Fruit fly (Drosophila melanogaster) whole organism, embryonic: ENCODE data around the gene Ppcs.

Experiments used
- Antp ChIP-seq: fragments of 200-800 bp; sonication (Bioruptor generic); optimal IDR thresholded peaks from 3 replicates; lab custom pipeline; 2016; ENCODE audit warnings: missing biosample characterization, missing genetic modification characterization
- B-H1 ChIP-seq: fragments of 200-800 bp; sonication (Bioruptor generic); IDR thresholded peaks from 3 replicates; pipeline ENCODE4 v1.3.6; 2022; ENCODE audit warnings: missing biosample characterization, missing genetic modification characterization
- CG10147 ChIP-seq: fragments of 200-800 bp; sonication (Bioruptor generic); optimal IDR thresholded peaks from 2 replicates; lab custom pipeline; 2019; ENCODE audit warnings: missing biosample characterization, mild to moderate bottlenecking, missing genetic modification characterization, moderate library complexity
- CG10209 ChIP-seq: fragments of 200-800 bp; sonication (Bioruptor generic); optimal IDR thresholded peaks from 3 replicates; lab custom pipeline; 2017; ENCODE audit warnings: missing biosample characterization, mild to moderate bottlenecking, missing genetic modification characterization, missing genetic modification reagents
- CG10366 ChIP-seq: fragments of 200-800 bp; sonication (Bioruptor generic); IDR thresholded peaks from 2 replicates; pipeline ENCODE4 v1.3.6; 2022; ENCODE audit warnings: missing biosample characterization, missing genetic modification characterization
- CG12391 ChIP-seq: fragments of 200-800 bp; sonication (Bioruptor generic); optimal IDR thresholded peaks from 3 replicates; lab custom pipeline; 2018; ENCODE audit warnings: missing biosample characterization, mild to moderate bottlenecking, missing genetic modification characterization, moderate library complexity
- CG13123 ChIP-seq: fragments of 200-800 bp; sonication (Bioruptor generic); optimal IDR thresholded peaks from 2 replicates; lab custom pipeline; 2016; ENCODE audit warnings: missing biosample characterization, missing genetic modification characterization
- CG14050 ChIP-seq: fragments of 200-800 bp; sonication (Bioruptor generic); IDR thresholded peaks from 3 replicates; pipeline ENCODE4 v1.3.6; 2022; ENCODE audit warnings: missing biosample characterization, missing genetic modification characterization
- CG14441 ChIP-seq: fragments of 200-800 bp; sonication (Bioruptor generic); IDR thresholded peaks from 2 replicates; pipeline ENCODE4 v1.3.6; 2022; ENCODE audit warnings: missing biosample characterization, missing genetic modification characterization
- CG14710 ChIP-seq: fragments of 200-800 bp; sonication (Bioruptor generic); optimal IDR thresholded peaks from 3 replicates; lab custom pipeline; 2019; ENCODE audit warnings: missing biosample characterization, mild to moderate bottlenecking, missing genetic modification characterization, moderate library complexity
- CG1603 ChIP-seq: fragments of 200-800 bp; sonication (Bioruptor generic); optimal IDR thresholded peaks from 2 replicates; lab custom pipeline; 2019; ENCODE audit warnings: missing biosample characterization, mild to moderate bottlenecking, missing genetic modification characterization, moderate library complexity
- CG17328 ChIP-seq: fragments of 200-800 bp; sonication (Bioruptor generic); IDR thresholded peaks from 2 replicates; pipeline ENCODE4 v1.3.6; 2022; ENCODE audit warnings: missing biosample characterization, missing genetic modification characterization
- CG30431 ChIP-seq: fragments of 200-800 bp; sonication (Bioruptor generic); optimal IDR thresholded peaks from 2 replicates; lab custom pipeline; 2017; ENCODE audit warnings: missing biosample characterization, missing genetic modification characterization
- CG3163 ChIP-seq: fragments of 200-800 bp; sonication (Bioruptor generic); optimal IDR thresholded peaks from 3 replicates; lab custom pipeline; 2016; ENCODE audit warnings: missing biosample characterization, missing genetic modification characterization
- CG34224 ChIP-seq: fragments of 200-800 bp; sonication (Bioruptor generic); IDR thresholded peaks from 3 replicates; pipeline ENCODE4 v1.3.6; 2022; ENCODE audit warnings: missing biosample characterization, missing genetic modification characterization; ENCODE audit not compliant: partially characterized antibody
- CG4820 ChIP-seq: fragments of 200-800 bp; sonication (Bioruptor generic); optimal IDR thresholded peaks from 3 replicates; lab custom pipeline; 2016; ENCODE audit warnings: missing biosample characterization, missing genetic modification characterization
- CG5245 ChIP-seq: fragments of 200-800 bp; sonication (Bioruptor generic); optimal IDR thresholded peaks from 3 replicates; lab custom pipeline; 2016; ENCODE audit warnings: missing biosample characterization, missing genetic modification characterization
- CG7839 ChIP-seq: fragments of 200-800 bp; sonication (Bioruptor generic); optimal IDR thresholded peaks from 3 replicates; lab custom pipeline; 2018; ENCODE audit warnings: missing biosample characterization, mild to moderate bottlenecking, missing genetic modification characterization, moderate library complexity
- CG8478 ChIP-seq: fragments of >200 bp; optimal IDR thresholded peaks from 2 replicates; lab custom pipeline; 2018
- CG9609 ChIP-seq: fragments of 200-800 bp; sonication (Bioruptor generic); optimal IDR thresholded peaks from 3 replicates; lab custom pipeline; 2016; ENCODE audit warnings: missing biosample characterization, missing genetic modification characterization
- CG9797 ChIP-seq: fragments of 200-800 bp; sonication (Bioruptor generic); optimal IDR thresholded peaks from 3 replicates; lab custom pipeline; 2018; ENCODE audit warnings: missing biosample characterization, mild to moderate bottlenecking, missing genetic modification characterization
- CoRest ChIP-seq: fragments of 200-800 bp; sonication (Bioruptor generic); optimal IDR thresholded peaks from 3 replicates; lab custom pipeline; 2018; ENCODE audit warnings: missing biosample characterization, mild to moderate bottlenecking, missing genetic modification characterization, moderate library complexity
- D ChIP-seq, 2 experiments: fragments of 200-800 bp in 1 of 2; fragments of >200 bp in 1 of 2; sonication (Bioruptor generic) in 1 of 2; optimal IDR thresholded peaks; 2 replicates in 1 of 2; 3 replicates in 1 of 2; lab custom pipeline; 2017; ENCODE audit warnings: mild to moderate bottlenecking in 1 of 2, missing biosample characterization in 1 of 2, missing genetic modification characterization in 1 of 2, missing genetic modification reagents in 1 of 2
- E2f1 ChIP-seq: fragments of 200-800 bp; sonication (Bioruptor generic); IDR thresholded peaks from 2 replicates; pipeline ENCODE4 v1.3.6; 2022; ENCODE audit warnings: missing biosample characterization, missing genetic modification characterization
- Hr51 ChIP-seq, 2 experiments: fragments of 200-800 bp; sonication (Bioruptor generic); optimal IDR thresholded peaks; 2 replicates in 1 of 2; 3 replicates in 1 of 2; lab custom pipeline; 2016 to 2018; ENCODE audit warnings: missing biosample characterization in 2 of 2, missing genetic modification characterization in 2 of 2, mild to moderate bottlenecking in 1 of 2, moderate library complexity in 1 of 2
- Jarid2 ChIP-seq: fragments of 200-800 bp; sonication (Bioruptor generic); optimal IDR thresholded peaks from 3 replicates; lab custom pipeline; 2017; ENCODE audit warnings: mild to moderate bottlenecking, missing biosample characterization, missing genetic modification reagents, missing genetic modification characterization
- Neu2 ChIP-seq: fragments of 200-800 bp; sonication (Bioruptor generic); optimal IDR thresholded peaks from 3 replicates; lab custom pipeline; 2016; ENCODE audit warnings: missing biosample characterization, missing genetic modification characterization, borderline replicate concordance
- Spps ChIP-seq: fragments of 200-800 bp; sonication (Bioruptor generic); optimal IDR thresholded peaks from 2 replicates; lab custom pipeline; 2018; ENCODE audit warnings: missing biosample characterization, mild to moderate bottlenecking, missing genetic modification characterization
- Vsx1 ChIP-seq: fragments of 200-800 bp; sonication (Bioruptor generic); optimal IDR thresholded peaks from 2 replicates; lab custom pipeline; 2017; ENCODE audit warnings: missing biosample characterization, mild to moderate bottlenecking, missing genetic modification characterization, missing genetic modification reagents
- Xrp1 ChIP-seq: fragments of 200-800 bp; sonication (Bioruptor generic); IDR thresholded peaks from 2 replicates; pipeline ENCODE4 v1.3.6; 2022; ENCODE audit warnings: missing biosample characterization, missing genetic modification characterization
- ash1 ChIP-seq: fragments of 200-800 bp; sonication (Bioruptor generic); optimal IDR thresholded peaks from 2 replicates; lab custom pipeline; 2018; ENCODE audit warnings: missing biosample characterization, mild to moderate bottlenecking, missing genetic modification characterization
- chinmo ChIP-seq: fragments of 200-800 bp; sonication (Bioruptor generic); IDR thresholded peaks from 4 replicates; pipeline ENCODE4 v1.3.6; 2022; ENCODE audit warnings: missing biosample characterization, missing genetic modification characterization; ENCODE audit not compliant: partially characterized antibody
- disco-r ChIP-seq: fragments of 200-800 bp; sonication (Bioruptor generic); optimal IDR thresholded peaks from 2 replicates; lab custom pipeline; 2016; ENCODE audit warnings: missing biosample characterization, missing genetic modification characterization
- fd64A ChIP-seq: fragments of 200-800 bp; sonication (Bioruptor generic); optimal IDR thresholded peaks from 3 replicates; lab custom pipeline; 2018; ENCODE audit warnings: missing biosample characterization, mild to moderate bottlenecking, missing genetic modification characterization
- fd96Cb ChIP-seq: fragments of 200-800 bp; sonication (Bioruptor generic); optimal IDR thresholded peaks from 2 replicates; lab custom pipeline; 2018; ENCODE audit warnings: missing biosample characterization, mild to moderate bottlenecking, missing genetic modification characterization, moderate library complexity
- hkb ChIP-seq, 2 experiments: fragments of 200-800 bp in 1 of 2; fragments of >200 bp in 1 of 2; sonication (Bioruptor generic) in 1 of 2; IDR thresholded peaks in 1 of 2; optimal IDR thresholded peaks in 1 of 2; 2 replicates each; pipeline versions ENCODE4 v1.3.6 to Lab custom; 2017 to 2022; ENCODE audit warnings: missing biosample characterization in 1 of 2, missing genetic modification characterization in 1 of 2
- ind ChIP-seq: fragments of 200-800 bp; sonication (Bioruptor generic); optimal IDR thresholded peaks from 3 replicates; lab custom pipeline; 2016; ENCODE audit warnings: missing biosample characterization, missing genetic modification characterization
- kni ChIP-seq: fragments of 200-800 bp; sonication (Bioruptor generic); optimal IDR thresholded peaks from 3 replicates; lab custom pipeline; 2017; ENCODE audit warnings: mild to moderate bottlenecking, missing biosample characterization, missing genetic modification reagents, missing genetic modification characterization
- lov ChIP-seq, 2 experiments: fragments of 200-800 bp in 1 of 2; fragments of >200 bp in 1 of 2; sonication (Bioruptor generic) in 1 of 2; IDR thresholded peaks in 1 of 2; optimal IDR thresholded peaks in 1 of 2; 2 replicates in 1 of 2; 3 replicates in 1 of 2; pipeline versions ENCODE4 v1.3.6 to Lab custom; 2017 to 2022; ENCODE audit warnings: missing biosample characterization in 1 of 2, missing genetic modification characterization in 1 of 2
- mam ChIP-seq: fragments of 200-800 bp; sonication (Bioruptor generic); optimal IDR thresholded peaks from 3 replicates; lab custom pipeline; 2016; ENCODE audit warnings: missing biosample characterization, missing genetic modification characterization
- nau ChIP-seq: fragments of 200-800 bp; sonication (Bioruptor generic); optimal IDR thresholded peaks from 3 replicates; lab custom pipeline; 2017; ENCODE audit warnings: missing biosample characterization, mild to moderate bottlenecking, missing genetic modification characterization, missing genetic modification reagents
- pros ChIP-seq: fragments of 200-800 bp; sonication (Bioruptor generic); optimal IDR thresholded peaks from 3 replicates; lab custom pipeline; 2019; ENCODE audit warnings: missing biosample characterization, mild to moderate bottlenecking, missing genetic modification characterization, moderate library complexity
- schlank ChIP-seq: fragments of 200-800 bp; sonication (Bioruptor generic); optimal IDR thresholded peaks from 2 replicates; lab custom pipeline; 2018; ENCODE audit warnings: missing biosample characterization, mild to moderate bottlenecking, missing genetic modification characterization
- tap ChIP-seq: fragments of 200-800 bp; optimal IDR thresholded peaks from 3 replicates; lab custom pipeline; 2019; ENCODE audit warnings: missing biosample characterization, mild to moderate bottlenecking, missing genetic modification characterization, moderate library complexity
- tna ChIP-seq: fragments of 200-800 bp; sonication (Bioruptor generic); IDR thresholded peaks from 2 replicates; pipeline ENCODE4 v1.3.6; 2022; ENCODE audit warnings: missing biosample characterization, missing genetic modification characterization; ENCODE audit not compliant: partially characterized antibody
- tup ChIP-seq: fragments of 200-800 bp; sonication (Bioruptor generic); optimal IDR thresholded peaks from 2 replicates; lab custom pipeline; 2016; ENCODE audit warnings: missing biosample characterization, mild to moderate bottlenecking, missing genetic modification characterization, moderate library complexity

The Ppcs gene

dm6 chr3R:19096299-19097048 lies 51.2 kb downstream of the Ppcs start, which contains the start of gene CG6040 (continued):
- TF ChIP-seq CG3163 (GFP tag; lab: Kevin White, UChicago) (peak; percentile 47), schlank (tag; lab: Kevin White, UChicago) (no peak), CG7839 (tag; lab: Kevin White, UChicago) (peak; percentile 15), fd96Cb (tag; lab: Kevin White, UChicago) (no peak), E2f1 (peak; percentile 45), Antp (GFP tag; lab: Kevin White, UChicago) (peak; percentile 52), B-H1 (GFP tag; lab: Robert Waterston, UW) (no peak), lov (optimal IDR thresholded peaks at IDR 0.05; lab: Kevin White, UChicago) (no peak), lov (GFP tag; IDR thresholded peaks at IDR 0.05; lab: Robert Waterston, UW) (no peak), fd64A (GFP tag; lab: Kevin White, UChicago) (no peak), CG34224 (GFP tag; lab: Robert Waterston, UW) (no peak), CoRest (tag; lab: Kevin White, UChicago) (peak; percentile 67), CG13123 (GFP tag; lab: Kevin White, UChicago) (peak; percentile 1), CG30431 (GFP tag; lab: Kevin White, UChicago) (no peak), CG10366 (GFP tag; lab: Robert Waterston, UW) (no peak; the same call in 1 of the 2 replicates), hkb (optimal IDR thresholded peaks at IDR 0.05; lab: Kevin White, UChicago) (peak; percentile 94), hkb (GFP tag; IDR thresholded peaks at IDR 0.05; lab: Robert Waterston, UW) (peak; percentile 42; the same call in 1 of the 2 replicates), CG10209 (GFP tag; lab: Kevin White, UChicago) (peak; percentile 41), ind (GFP tag; lab: Kevin White, UChicago) (peak; percentile 37), Xrp1 (GFP tag; lab: Robert Waterston, UW) (peak; percentile 8; the same call in 1 of the 2 replicates), pros (peak; percentile 68), chinmo (GFP tag; lab: Robert Waterston, UW) (peak; percentile 99), nau (GFP tag; lab: Kevin White, UChicago) (no peak), D (optimal IDR thresholded peaks at IDR 0.05; lab: Kevin White, UChicago) (no peak), D (GFP tag; optimal IDR thresholded peaks at IDR 0.05; lab: Kevin White, UChicago) (peak; percentile 14), Vsx1 (peak; percentile 37), CG17328 (peak; percentile 34; the same call in 1 of the 2 replicates), CG14710 (tag; lab: Kevin White, UChicago) (peak; percentile 78), disco-r (GFP tag; lab: Kevin White, UChicago) (peak; percentile 6), CG10147 (peak; percentile 47), CG4820 (GFP tag; lab: Kevin White, UChicago) (peak; percentile 62), Neu2 (GFP tag; lab: Kevin White, UChicago) (peak; percentile 91), Hr51 (GFP tag; optimal IDR thresholded peaks at IDR 0.05; lab: Kevin White, UChicago) (peak; percentile 15 to 33), mam (GFP tag; lab: Kevin White, UChicago) (peak; percentile 46), CG14441 (GFP tag; lab: Robert Waterston, UW) (peak; percentile 30; the same call in 1 of the 2 replicates), CG9609 (GFP tag; lab: Kevin White, UChicago) (peak; percentile 71), CG8478 (peak; percentile 86), CG9797 (peak; percentile 74), CG14050 (GFP tag; lab: Robert Waterston, UW) (no peak), Spps (tag; lab: Kevin White, UChicago) (no peak), CG1603 (tag; lab: Kevin White, UChicago) (peak; percentile 27), Jarid2 (GFP tag; lab: Kevin White, UChicago) (peak; percentile 87), kni (GFP tag; lab: Kevin White, UChicago) (no peak), tup (peak; percentile 1), CG5245 (GFP tag; lab: Kevin White, UChicago) (peak; percentile 50), tna (GFP tag; lab: Robert Waterston, UW) (0 out of 2 replicates have a peak, but pooled peaks have one; percentile 45), CG12391 (peak; percentile 55), ash1 (GFP tag; lab: Kevin White, UChicago) (no peak), tap (tag; lab: Kevin White, UChicago) (no peak)
